Worm (Caenorhabditis elegans) whole organism, L1 larva: Measurements from ENCODE around the gene aars-1.
A peak's percentile ranks its signal among the peaks of the same experiment; 100 is the strongest.

Experiments
- C16A3.4 ChIP-seq: fragments of 150-350 bp; optimal IDR thresholded peaks from 2 replicates; lab custom pipeline; 2014; ENCODE audit warnings: missing biosample characterization, missing genetic modification characterization
- aha-1 ChIP-seq: fragments of 150-350 bp; optimal IDR thresholded peaks from 2 replicates; lab custom pipeline; 2014; ENCODE audit warnings: missing biosample characterization, missing genetic modification characterization
- blmp-1 ChIP-seq: fragments of 150-350 bp; optimal IDR thresholded peaks from 2 replicates; lab custom pipeline; 2014; ENCODE audit warnings: missing biosample characterization, missing genetic modification characterization
- ceh-63 ChIP-seq: fragments of 200-800 bp; sonication (Bioruptor generic); optimal IDR thresholded peaks from 2 replicates; lab custom pipeline; 2018; ENCODE audit warnings: mild to moderate bottlenecking, missing genetic modification characterization, missing compliant biosample characterization
- ceh-8 ChIP-seq: fragments of 200-800 bp; sonication (Bioruptor generic); optimal IDR thresholded peaks from 2 replicates; lab custom pipeline; 2018; ENCODE audit warnings: mild to moderate bottlenecking, missing genetic modification characterization, moderate library complexity, missing compliant biosample characterization
- ceh-90 ChIP-seq: sonication (generic microtip); optimal IDR thresholded peaks from 2 replicates; lab custom pipeline; 2016; ENCODE audit warnings: missing genetic modification characterization, missing compliant biosample characterization
- dpl-1 ChIP-seq, 3 experiments: fragments of 150-350 bp in 2 of 3; sonication (generic microtip) in 1 of 3; optimal IDR thresholded peaks; 2 replicates each; lab custom pipeline; 2014 to 2017; ENCODE audit warnings: missing biosample characterization in 3 of 3, missing genetic modification characterization in 3 of 3, missing genetic modification reagents in 3 of 3
- dsc-1 ChIP-seq: sonication (generic microtip); optimal IDR thresholded peaks from 2 replicates; lab custom pipeline; 2016; ENCODE audit warnings: mild to moderate bottlenecking, missing genetic modification characterization, missing compliant biosample characterization
- efl-1 ChIP-seq, 4 experiments: fragments of 150-350 bp; optimal IDR thresholded peaks in 3 of 4; peaks in 1 of 4; 1 replicate in 1 of 4; 2 replicates in 3 of 4; lab custom pipeline; 2014; ENCODE audit warnings: missing biosample characterization in 2 of 4, missing genetic modification characterization in 2 of 4, missing genetic modification reagents in 2 of 4
- efl-3 ChIP-seq: fragments of 200-800 bp; sonication (Bioruptor generic); optimal IDR thresholded peaks from 2 replicates; lab custom pipeline; 2018; ENCODE audit warnings: mild to moderate bottlenecking, missing genetic modification characterization, missing compliant biosample characterization
- egl-13 ChIP-seq: sonication (generic microtip); optimal IDR thresholded peaks from 2 replicates; lab custom pipeline; 2016; ENCODE audit warnings: missing genotype, missing genetic modification reagents, missing genetic modification characterization, missing compliant biosample characterization
- egl-27 ChIP-seq, 2 experiments: fragments of 150-350 bp in 1 of 2; sonication (generic microtip); optimal IDR thresholded peaks; 3 replicates each; lab custom pipeline; 2017 to 2018; ENCODE audit warnings: missing biosample characterization in 2 of 2, missing genetic modification characterization in 2 of 2, missing genetic modification reagents in 2 of 2
- elt-3 ChIP-seq, 6 experiments: fragments of 150-350 bp in 1 of 6; sonication (generic microtip); optimal IDR thresholded peaks; 2 replicates each; lab custom pipeline; 2017 to 2018; ENCODE audit warnings: missing biosample characterization in 6 of 6, missing genetic modification characterization in 6 of 6, inconsistent platforms in 1 of 6
- fkh-8 ChIP-seq: sonication (generic microtip); optimal IDR thresholded peaks from 2 replicates; lab custom pipeline; 2016; ENCODE audit warnings: mild to moderate bottlenecking, missing genetic modification characterization, missing compliant biosample characterization
- grh-1 ChIP-seq: fragments of 200-800 bp; sonication (Bioruptor generic); IDR thresholded peaks from 2 replicates; pipeline ENCODE4 v1.3.6; 2022; ENCODE audit warnings: missing genetic modification reagents, missing genetic modification characterization, missing compliant biosample characterization
- hlh-17 ChIP-seq: fragments of 200-800 bp; sonication (Bioruptor generic); optimal IDR thresholded peaks from 2 replicates; lab custom pipeline; 2018; ENCODE audit warnings: missing genetic modification characterization, mild to moderate bottlenecking, missing compliant biosample characterization, moderate library complexity, borderline replicate concordance
- isw-1 ChIP-seq: fragments of 200-800 bp; sonication (Bioruptor generic); IDR thresholded peaks from 2 replicates; pipeline ENCODE4 v1.3.6; 2022; ENCODE audit warnings: missing genetic modification characterization, missing compliant biosample characterization
- lin-13 ChIP-seq: fragments of 150-350 bp; optimal IDR thresholded peaks from 2 replicates; lab custom pipeline; 2014; ENCODE audit warnings: missing biosample characterization, missing genetic modification reagents, missing genetic modification characterization
- lin-14 ChIP-seq: fragments of 200-800 bp; sonication (Bioruptor generic); optimal IDR thresholded peaks from 2 replicates; lab custom pipeline; 2018; ENCODE audit warnings: mild to moderate bottlenecking, missing genetic modification characterization, moderate library complexity, missing compliant biosample characterization
- lin-15B ChIP-seq: fragments of 150-350 bp; sonication (generic microtip); optimal IDR thresholded peaks from 3 replicates; lab custom pipeline; 2014; ENCODE audit warnings: missing biosample characterization, missing genetic modification characterization
- lin-35 ChIP-seq, 2 experiments: fragments of 150-350 bp; optimal IDR thresholded peaks; 2 replicates each; lab custom pipeline; 2014; ENCODE audit warnings: missing biosample characterization in 2 of 2, missing genetic modification characterization in 2 of 2, missing genetic modification reagents in 2 of 2
- lin-39 ChIP-seq: fragments of 150-350 bp; optimal IDR thresholded peaks from 2 replicates; lab custom pipeline; 2014; ENCODE audit warnings: missing biosample characterization, missing genetic modification reagents, missing genetic modification characterization
- lsy-2 ChIP-seq, 2 experiments: fragments of 150-350 bp; optimal IDR thresholded peaks; 2 replicates each; lab custom pipeline; 2014; ENCODE audit warnings: missing biosample characterization in 2 of 2, missing genetic modification characterization in 2 of 2
- nhr-20 ChIP-seq: sonication (generic microtip); optimal IDR thresholded peaks from 2 replicates; lab custom pipeline; 2016; ENCODE audit warnings: mild to moderate bottlenecking, missing genetic modification characterization, missing compliant biosample characterization
- nhr-237 ChIP-seq: fragments of 150-350 bp; optimal IDR thresholded peaks from 2 replicates; lab custom pipeline; 2014; ENCODE audit warnings: missing biosample characterization, missing genetic modification characterization
- nhr-28 ChIP-seq: fragments of 150-350 bp; optimal IDR thresholded peaks from 2 replicates; lab custom pipeline; 2014; ENCODE audit warnings: missing biosample characterization, missing genetic modification characterization
- nhr-47 ChIP-seq: sonication (generic microtip); optimal IDR thresholded peaks from 2 replicates; lab custom pipeline; 2016; ENCODE audit warnings: mild to moderate bottlenecking, missing genetic modification characterization, moderate library complexity, missing compliant biosample characterization
- nhr-71 ChIP-seq: sonication (generic microtip); optimal IDR thresholded peaks from 2 replicates; lab custom pipeline; 2016; ENCODE audit warnings: mild to moderate bottlenecking, missing genetic modification characterization, moderate library complexity, missing compliant biosample characterization
- nhr-76 ChIP-seq: sonication (generic microtip); optimal IDR thresholded peaks from 2 replicates; lab custom pipeline; 2017; ENCODE audit warnings: missing biosample characterization, missing genetic modification characterization
- nhr-84 ChIP-seq: sonication (generic microtip); optimal IDR thresholded peaks from 2 replicates; lab custom pipeline; 2017; ENCODE audit warnings: missing biosample characterization, missing genetic modification characterization
- nhr-90 ChIP-seq: sonication (generic microtip); optimal IDR thresholded peaks from 2 replicates; lab custom pipeline; 2016; ENCODE audit warnings: mild to moderate bottlenecking, missing genetic modification characterization, missing compliant biosample characterization; ENCODE audit not compliant: poor library complexity
- pag-3 ChIP-seq: sonication (generic microtip); optimal IDR thresholded peaks from 2 replicates; lab custom pipeline; 2017; ENCODE audit warnings: missing genetic modification characterization, mild to moderate bottlenecking, missing compliant biosample characterization, antibody characterized with exemption, borderline replicate concordance; ENCODE audit not compliant: insufficient read depth
- snpc-4 ChIP-seq: fragments of 150-350 bp; optimal IDR thresholded peaks from 2 replicates; lab custom pipeline; 2014; ENCODE audit warnings: missing biosample characterization, missing genetic modification characterization
- snu-23 ChIP-seq: sonication (generic microtip); optimal IDR thresholded peaks from 2 replicates; lab custom pipeline; 2016; ENCODE audit warnings: missing genetic modification characterization, missing compliant biosample characterization
- sox-4 ChIP-seq: sonication (generic microtip); optimal IDR thresholded peaks from 2 replicates; lab custom pipeline; 2016; ENCODE audit warnings: missing genetic modification characterization, missing compliant biosample characterization
- swsn-7 ChIP-seq: sonication (generic microtip); optimal IDR thresholded peaks from 2 replicates; lab custom pipeline; 2016; ENCODE audit warnings: missing genetic modification characterization, missing compliant biosample characterization
- unc-130 ChIP-seq: fragments of 150-350 bp; optimal IDR thresholded peaks from 2 replicates; lab custom pipeline; 2017; ENCODE audit warnings: missing biosample characterization, missing genetic modification characterization, inconsistent platforms
- unc-62 ChIP-seq: fragments of 150-350 bp; optimal IDR thresholded peaks from 2 replicates; lab custom pipeline; 2014; ENCODE audit warnings: missing biosample characterization, missing genetic modification reagents, missing genetic modification characterization
- unc-86 ChIP-seq: sonication (generic microtip); optimal IDR thresholded peaks from 2 replicates; lab custom pipeline; 2016; ENCODE audit warnings: missing genetic modification characterization, missing compliant biosample characterization
- unc-98 ChIP-seq: fragments of 200-800 bp; sonication (Bioruptor generic); IDR thresholded peaks from 2 replicates; pipeline ENCODE4 v1.3.6; 2022; ENCODE audit warnings: missing genetic modification characterization, missing compliant biosample characterization
- vab-15 ChIP-seq: sonication (generic microtip); optimal IDR thresholded peaks from 2 replicates; lab custom pipeline; 2017; ENCODE audit warnings: missing genotype, mild to moderate bottlenecking, missing genetic modification characterization, missing compliant biosample characterization

Gene aars-1

DNA sequence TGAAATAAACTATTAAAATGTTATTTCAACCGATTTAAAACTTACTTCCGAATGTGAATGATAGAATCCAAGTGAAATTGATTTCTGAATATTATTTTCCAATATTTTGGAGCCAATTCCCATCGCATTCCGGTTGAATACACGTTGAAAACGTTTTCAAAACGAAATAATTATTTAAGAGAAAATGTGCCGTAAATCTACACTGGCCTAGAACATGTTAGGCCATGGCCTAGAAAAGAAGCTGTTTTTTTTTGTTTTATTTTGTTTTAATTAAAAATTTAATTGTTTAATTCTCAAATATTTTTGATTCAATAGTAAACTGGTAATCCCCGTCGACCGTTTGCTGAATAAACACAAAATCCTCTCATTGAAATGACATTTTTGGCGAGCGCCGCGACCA, 398 bp downstream of the aars-1 start (continued):
- TF ChIP-seq lsy-2 (tag; optimal IDR thresholded peaks at IDR 0.05; lab: Kevin White, UChicago), result peak in 1 of 2 experiments; percentile 9

DNA sequence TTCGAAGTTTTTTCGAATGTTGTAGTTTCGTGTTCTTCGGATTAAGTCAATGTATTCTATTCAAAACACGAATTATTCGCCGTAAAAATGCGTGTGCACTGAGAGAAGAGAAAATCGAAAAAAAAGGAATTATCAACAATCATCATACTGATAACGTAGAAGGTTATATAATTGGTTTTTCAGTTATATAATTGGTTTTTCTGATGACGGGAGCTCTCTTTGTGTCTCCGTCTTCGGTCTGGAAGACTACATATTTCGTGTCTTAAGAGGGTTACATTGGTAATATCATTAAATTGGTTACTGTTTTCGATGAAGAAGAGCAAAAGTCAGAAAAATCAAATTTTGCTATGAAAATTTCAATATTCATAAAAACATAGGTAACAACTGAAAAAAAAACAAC, 4.4 kb downstream of the aars-1 start:
- no peak for TF ChIP-seq efl-1 (optimal IDR thresholded peaks at IDR 0.05; lab: Kevin White, UChicago)
- peak in 1 of 2 experiments; percentile 38 for TF ChIP-seq efl-1 (GFP tag; optimal IDR thresholded peaks at IDR 0.05 in 1 of 2; lab: Kevin White, UChicago)
- TF ChIP-seq dsc-1, result no peak

DNA sequence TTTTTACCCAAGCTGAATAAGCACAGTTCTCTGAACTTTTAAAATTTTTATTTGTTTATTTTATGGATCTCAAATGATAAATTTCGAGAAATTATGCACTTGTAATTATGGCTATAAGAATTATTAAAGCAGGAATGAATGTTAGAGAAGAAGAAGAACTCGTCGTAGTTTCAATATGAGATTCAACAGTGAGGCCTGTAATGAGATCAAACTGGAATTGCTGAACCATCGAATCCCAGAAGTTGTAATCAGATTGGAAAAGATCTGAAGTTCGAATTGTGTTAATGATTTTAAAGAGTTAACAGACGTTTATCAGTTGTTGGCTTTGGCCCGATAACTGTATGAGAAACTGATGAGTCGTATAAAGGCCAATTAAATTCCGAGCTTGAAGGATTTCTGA, 8.6 kb downstream of the aars-1 start:
- TF ChIP-seq lin-39, result no peak
- no peak for TF ChIP-seq efl-3 (GFP tag; lab: Kevin White, UChicago)
- TF ChIP-seq nhr-237, result no peak
- TF ChIP-seq fkh-8 (tag; lab: Kevin White, UChicago), result no peak
- no peak for TF ChIP-seq unc-86 (tag; lab: Kevin White, UChicago)
- no peak for TF ChIP-seq nhr-71 (tag; lab: Kevin White, UChicago)

DNA sequence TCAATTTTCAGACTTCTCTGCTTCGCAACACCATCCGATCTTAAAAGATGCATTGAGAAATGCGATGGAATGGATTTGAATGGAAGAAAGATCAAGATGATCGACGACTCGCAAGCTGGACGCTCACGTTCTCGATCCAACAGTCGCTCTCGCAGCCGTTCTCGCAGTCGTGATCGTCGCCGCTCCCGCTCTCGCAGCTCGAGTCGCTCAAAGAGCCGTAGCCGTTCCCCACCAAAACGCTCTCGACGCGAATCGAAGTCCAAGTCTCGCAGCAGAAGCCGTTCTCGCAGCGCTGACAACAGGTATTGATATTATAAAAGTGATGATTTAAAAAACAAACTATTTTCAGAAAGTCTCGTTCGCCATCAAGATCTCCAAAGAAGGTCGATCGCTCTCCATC, 9.2 kb downstream of the aars-1 start:
- TF ChIP-seq grh-1 (GFP tag; lab: Robert Waterston, UW) (0 out of 2 replicates have a peak, but pooled peaks have one; percentile 6), unc-62 (GFP tag; lab: Kevin White, UChicago) (no peak)

DNA sequence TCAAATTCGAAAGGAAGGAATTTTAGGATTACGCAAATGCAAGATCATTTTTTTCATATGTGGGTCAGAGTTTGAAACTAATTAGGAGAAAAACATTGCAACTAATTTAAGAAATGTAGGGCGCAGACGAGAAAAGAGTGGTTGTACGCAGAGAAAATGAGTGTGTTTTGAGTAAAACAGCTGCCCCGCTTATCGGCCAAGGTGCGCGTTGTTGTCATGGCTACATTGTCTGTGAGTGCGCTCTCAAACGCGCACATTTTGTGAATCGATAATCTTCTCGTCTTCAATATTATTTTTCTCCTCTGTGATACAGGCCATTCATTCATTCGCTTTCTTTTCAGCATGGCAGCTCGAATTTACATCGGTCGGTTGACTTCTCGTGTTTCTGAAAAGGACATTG, 10.7 kb downstream of the aars-1 start:
- TF ChIP-seq ceh-90 (tag; lab: Kevin White, UChicago) (no peak), unc-62 (GFP tag; lab: Kevin White, UChicago) (no peak), snpc-4 (tag; lab: Kevin White, UChicago) (no peak), unc-130 (tag; lab: Kevin White, UChicago) (no peak), hlh-17 (GFP tag; lab: Kevin White, UChicago) (no peak), nhr-28 (no peak), lin-14 (no peak), elt-3 (tag; optimal IDR thresholded peaks at IDR 0.05; lab: Kevin White, UChicago) (no peak), nhr-90 (tag; lab: Kevin White, UChicago) (no peak), egl-27 (tag; optimal IDR thresholded peaks at IDR 0.05; lab: Kevin White, UChicago) (no peak), fkh-8 (tag; lab: Kevin White, UChicago) (peak; percentile 98), nhr-47 (tag; lab: Kevin White, UChicago) (no peak), lin-35 (GFP tag; optimal IDR thresholded peaks at IDR 0.05; lab: Kevin White, UChicago) (peak in 1 of 2 experiments; percentile 4), ceh-8 (GFP tag; lab: Kevin White, UChicago) (no peak)

DNA sequence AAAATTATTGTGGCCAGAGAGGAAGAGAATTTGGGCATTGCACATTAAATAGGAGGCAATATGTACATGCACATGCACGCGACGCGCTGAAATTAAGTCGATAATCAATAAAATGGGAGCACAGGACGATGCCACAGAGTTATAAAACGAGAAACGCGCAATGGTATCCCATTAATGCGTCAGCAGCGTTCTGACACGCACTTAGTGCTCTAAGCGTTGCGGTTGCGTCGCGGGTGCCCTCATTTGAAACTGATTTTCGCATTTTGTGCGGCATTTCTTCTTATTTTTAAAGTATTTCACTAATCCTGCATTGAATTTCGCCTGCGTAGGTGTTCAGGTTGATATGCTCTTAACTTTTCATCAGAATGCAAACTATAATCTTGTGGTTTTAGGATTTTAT, 11.3 kb downstream of the aars-1 start, which contains the start of gene rsp-1:
rsp-1 (plus strand) TSS at position 338 of the 400 bp plus-strand sequence.
- peak; percentile 91 for TF ChIP-seq swsn-7 (tag; lab: Kevin White, UChicago)
- peak; percentile 67 for TF ChIP-seq vab-15
- TF ChIP-seq aha-1, result peak; percentile 17
- TF ChIP-seq nhr-84, result no peak
- TF ChIP-seq lin-39, result peak; percentile 42
- peak; percentile 89 for TF ChIP-seq dsc-1
- peak; percentile 94 for TF ChIP-seq snu-23 (GFP tag; lab: Kevin White, UChicago)
- TF ChIP-seq hlh-17 (GFP tag; lab: Kevin White, UChicago), result no peak
- peak; percentile 89 for TF ChIP-seq lin-13 (GFP tag; lab: Kevin White, UChicago)
- peak; percentile 87 for TF ChIP-seq isw-1
- peak; percentile 49 for TF ChIP-seq egl-13
- TF ChIP-seq lin-35 (GFP tag; optimal IDR thresholded peaks at IDR 0.05; lab: Kevin White, UChicago), result peak; percentile 90 to 94
- TF ChIP-seq dpl-1 (GFP tag; optimal IDR thresholded peaks at IDR 0.05; lab: Kevin White, UChicago), result peak; percentile 84 to 88 (median 87)
- TF ChIP-seq C16A3.4, result peak; percentile 95
- TF ChIP-seq ceh-90 (tag; lab: Kevin White, UChicago), result no peak
- TF ChIP-seq lin-15B (tag; lab: Kevin White, UChicago), result peak; percentile 84
- TF ChIP-seq blmp-1, result peak; percentile 27
- TF ChIP-seq pag-3 (tag; lab: Kevin White, UChicago), result no peak
- TF ChIP-seq nhr-28, result no peak
- peak; percentile 45 for TF ChIP-seq sox-4 (tag; lab: Kevin White, UChicago)
- peak; percentile 94 for TF ChIP-seq nhr-20 (tag; lab: Kevin White, UChicago)
- TF ChIP-seq unc-98, result no peak
- peak; percentile 91 for TF ChIP-seq unc-130 (tag; lab: Kevin White, UChicago)
- no peak for TF ChIP-seq nhr-76
- TF ChIP-seq ceh-63, result no peak
